Worm (Caenorhabditis elegans) whole organism, L2 larva: ENCODE data around the gene shn-1.
A peak's percentile ranks its signal among the peaks of the same experiment; 100 is the strongest.

ENCODE experiments used
- C34F6.9 ChIP-seq: fragments of 150-350 bp; optimal IDR thresholded peaks from 2 replicates; lab custom pipeline; 2014; ENCODE audit warnings: missing biosample characterization, missing genetic modification characterization
- F13H6.1 ChIP-seq: sonication (generic microtip); optimal IDR thresholded peaks from 2 replicates; lab custom pipeline; 2016; ENCODE audit warnings: missing genetic modification characterization, missing compliant biosample characterization
- Y55F3AM.14 ChIP-seq: fragments of 200-800 bp; sonication (Bioruptor generic); optimal IDR thresholded peaks from 2 replicates; lab custom pipeline; 2018; ENCODE audit warnings: mild to moderate bottlenecking, missing genetic modification characterization, missing compliant biosample characterization
- ZK546.5 ChIP-seq: sonication (generic microtip); optimal IDR thresholded peaks from 2 replicates; lab custom pipeline; 2017; ENCODE audit warnings: missing biosample characterization, missing genetic modification characterization
- aly-2 ChIP-seq: fragments of 150-350 bp; optimal IDR thresholded peaks from 2 replicates; lab custom pipeline; 2014; ENCODE audit warnings: missing biosample characterization, missing genetic modification characterization
- ceh-16 ChIP-seq: fragments of 150-350 bp; optimal IDR thresholded peaks from 2 replicates; lab custom pipeline; 2014; ENCODE audit warnings: missing biosample characterization, missing genetic modification characterization
- ceh-82 ChIP-seq: fragments of 150-350 bp; optimal IDR thresholded peaks from 2 replicates; lab custom pipeline; 2014; ENCODE audit warnings: missing biosample characterization, missing genetic modification characterization
- crh-2 ChIP-seq: sonication (generic microtip); optimal IDR thresholded peaks from 2 replicates; lab custom pipeline; 2017; ENCODE audit warnings: missing biosample characterization, missing genetic modification characterization
- dmd-4 ChIP-seq: sonication (generic microtip); optimal IDR thresholded peaks from 2 replicates; lab custom pipeline; 2017; ENCODE audit warnings: missing biosample characterization, missing genetic modification characterization
- egl-27 ChIP-seq: sonication (generic microtip); optimal IDR thresholded peaks from 3 replicates; lab custom pipeline; 2017; ENCODE audit warnings: missing biosample characterization, missing genetic modification reagents, missing genetic modification characterization
- elt-3 ChIP-seq: sonication (generic microtip); optimal IDR thresholded peaks from 2 replicates; lab custom pipeline; 2017; ENCODE audit warnings: missing biosample characterization, missing genetic modification characterization
- gmeb-1 ChIP-seq: fragments of 150-350 bp; optimal IDR thresholded peaks from 2 replicates; lab custom pipeline; 2014; ENCODE audit warnings: missing biosample characterization, missing genetic modification characterization
- lin-11 ChIP-seq: fragments of 150-350 bp; sonication (generic microtip); optimal IDR thresholded peaks from 2 replicates; lab custom pipeline; 2014; ENCODE audit warnings: missing biosample characterization, missing genetic modification characterization, inconsistent platforms, mixed read lengths
- lin-13 ChIP-seq: fragments of 150-350 bp; optimal IDR thresholded peaks from 2 replicates; lab custom pipeline; 2014; ENCODE audit warnings: missing biosample characterization, missing genetic modification reagents, missing genetic modification characterization
- lsy-2 ChIP-seq, 2 experiments: fragments of 150-350 bp in 1 of 2; sonication (generic microtip) in 1 of 2; optimal IDR thresholded peaks; 2 replicates each; lab custom pipeline; 2014 to 2017; ENCODE audit warnings: missing biosample characterization in 2 of 2, missing genetic modification characterization in 2 of 2
- mab-5 ChIP-seq: fragments of 150-350 bp; optimal IDR thresholded peaks from 2 replicates; lab custom pipeline; 2014; ENCODE audit warnings: missing biosample characterization, missing genetic modification characterization
- mdl-1 ChIP-seq, 2 experiments: fragments of 150-350 bp in 1 of 2; sonication (generic microtip) in 1 of 2; optimal IDR thresholded peaks; 2 replicates each; lab custom pipeline; 2017; ENCODE audit warnings: missing biosample characterization in 2 of 2, missing genetic modification characterization in 2 of 2
- nhr-10 ChIP-seq: sonication (generic microtip); optimal IDR thresholded peaks from 2 replicates; lab custom pipeline; 2017; ENCODE audit warnings: missing biosample characterization, missing genetic modification characterization
- nhr-12 ChIP-seq: fragments of 150-350 bp; optimal IDR thresholded peaks from 2 replicates; lab custom pipeline; 2014; ENCODE audit warnings: missing biosample characterization, missing genetic modification characterization
- nhr-129 ChIP-seq: fragments of 150-350 bp; optimal IDR thresholded peaks from 2 replicates; lab custom pipeline; 2014; ENCODE audit warnings: missing biosample characterization, missing genetic modification characterization
- nhr-23 ChIP-seq: fragments of 150-350 bp; optimal IDR thresholded peaks from 2 replicates; lab custom pipeline; 2014; ENCODE audit warnings: missing biosample characterization, missing genetic modification reagents, missing genetic modification characterization
- nhr-25 ChIP-seq: fragments of 150-350 bp; sonication (generic microtip); optimal IDR thresholded peaks from 3 replicates; lab custom pipeline; 2014; ENCODE audit warnings: missing biosample characterization, missing genetic modification characterization
- nhr-77 ChIP-seq: fragments of 150-350 bp; optimal IDR thresholded peaks from 2 replicates; lab custom pipeline; 2014; ENCODE audit warnings: missing biosample characterization, missing genetic modification characterization
- skn-1 ChIP-seq: sonication (generic microtip); optimal IDR thresholded peaks from 2 replicates; lab custom pipeline; 2017; ENCODE audit warnings: missing biosample characterization, missing genetic modification characterization
- sma-3 ChIP-seq: sonication (generic microtip); optimal IDR thresholded peaks from 2 replicates; lab custom pipeline; 2016; ENCODE audit warnings: missing genetic modification reagents, missing genetic modification characterization, missing compliant biosample characterization
- sma-9 ChIP-seq, 2 experiments: fragments of 150-350 bp in 1 of 2; sonication (generic microtip) in 1 of 2; optimal IDR thresholded peaks; 2 replicates each; lab custom pipeline; 2014 to 2016; ENCODE audit warnings: missing genetic modification characterization in 2 of 2, mild to moderate bottlenecking in 1 of 2, missing biosample characterization in 1 of 2, missing compliant biosample characterization in 1 of 2, missing genetic modification reagents in 1 of 2, moderate library complexity in 1 of 2
- unc-39 ChIP-seq: fragments of 150-350 bp; optimal IDR thresholded peaks from 2 replicates; lab custom pipeline; 2014; ENCODE audit warnings: missing biosample characterization, missing genetic modification characterization
- unc-55 ChIP-seq: fragments of 150-350 bp; sonication (generic microtip); optimal IDR thresholded peaks from 3 replicates; lab custom pipeline; 2014; ENCODE audit warnings: missing biosample characterization, missing genetic modification reagents, missing genetic modification characterization
- unc-62 ChIP-seq: fragments of 150-350 bp; optimal IDR thresholded peaks from 2 replicates; lab custom pipeline; 2014; ENCODE audit warnings: missing biosample characterization, missing genetic modification reagents, missing genetic modification characterization
- zag-1 ChIP-seq: fragments of 150-350 bp; optimal IDR thresholded peaks from 2 replicates; lab custom pipeline; 2014; ENCODE audit warnings: missing biosample characterization, missing genetic modification characterization
- ztf-11 ChIP-seq: sonication (generic microtip); optimal IDR thresholded peaks from 2 replicates; lab custom pipeline; 2017; ENCODE audit warnings: missing biosample characterization, missing genetic modification characterization
- ztf-4 ChIP-seq: fragments of 150-350 bp; optimal IDR thresholded peaks from 2 replicates; lab custom pipeline; 2014; ENCODE audit warnings: missing biosample characterization, missing genetic modification characterization

The shn-1 gene

DNA sequence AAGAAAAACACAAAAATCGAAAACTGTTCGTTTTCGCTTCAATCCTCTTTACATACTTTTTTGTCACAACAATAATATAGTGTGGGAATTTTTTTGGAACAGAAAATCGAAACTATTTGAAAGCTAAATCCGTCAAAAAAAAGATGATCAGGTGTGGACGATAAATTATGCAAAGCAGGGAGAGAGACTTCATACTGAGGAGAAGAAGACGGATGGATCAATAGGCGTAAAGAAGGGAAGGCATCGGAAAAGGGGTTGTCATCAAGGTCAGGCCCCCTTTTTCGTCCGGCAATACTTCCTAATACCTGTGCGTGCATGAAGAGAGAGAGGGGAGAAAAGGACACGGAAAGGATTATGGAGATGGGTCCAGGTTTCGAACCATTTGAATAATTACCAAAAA is 9.6 kb upstream of the shn-1 start:
- TF ChIP-seq nhr-129 (tag; lab: Kevin White, UChicago), result peak; percentile 7
- TF ChIP-seq aly-2 (tag; lab: Kevin White, UChicago), result no peak

DNA sequence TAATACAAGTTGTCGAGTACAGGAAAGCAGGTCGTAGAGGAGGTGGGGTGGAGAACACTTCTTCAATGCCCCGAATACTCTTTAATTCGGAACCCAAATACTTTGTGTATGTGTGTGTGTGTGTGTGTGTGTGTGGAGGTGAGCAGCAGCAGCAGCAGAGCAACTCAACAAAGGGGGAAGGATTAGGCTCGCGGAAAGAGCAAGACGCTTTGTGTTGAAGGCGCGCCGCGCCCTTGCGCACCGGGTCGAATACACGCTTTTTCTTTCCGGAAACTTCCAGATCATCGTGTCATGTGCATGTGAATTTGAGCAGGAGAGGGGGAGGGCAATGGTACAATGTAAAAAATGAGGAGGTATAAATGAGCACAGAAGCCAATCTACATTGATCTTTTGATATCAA is 8.0 kb upstream of the shn-1 start:
- TF ChIP-seq sma-9 (GFP tag; optimal IDR thresholded peaks at IDR 0.05; lab: Kevin White, UChicago) (no peak), sma-9 (tag; optimal IDR thresholded peaks at IDR 0.05; lab: Kevin White, UChicago) (no peak), nhr-129 (tag; lab: Kevin White, UChicago) (no peak), ztf-4 (tag; lab: Kevin White, UChicago) (no peak), Y55F3AM.14 (GFP tag; lab: Kevin White, UChicago) (no peak), F13H6.1 (tag; lab: Kevin White, UChicago) (no peak), nhr-77 (tag; lab: Kevin White, UChicago) (no peak)

DNA sequence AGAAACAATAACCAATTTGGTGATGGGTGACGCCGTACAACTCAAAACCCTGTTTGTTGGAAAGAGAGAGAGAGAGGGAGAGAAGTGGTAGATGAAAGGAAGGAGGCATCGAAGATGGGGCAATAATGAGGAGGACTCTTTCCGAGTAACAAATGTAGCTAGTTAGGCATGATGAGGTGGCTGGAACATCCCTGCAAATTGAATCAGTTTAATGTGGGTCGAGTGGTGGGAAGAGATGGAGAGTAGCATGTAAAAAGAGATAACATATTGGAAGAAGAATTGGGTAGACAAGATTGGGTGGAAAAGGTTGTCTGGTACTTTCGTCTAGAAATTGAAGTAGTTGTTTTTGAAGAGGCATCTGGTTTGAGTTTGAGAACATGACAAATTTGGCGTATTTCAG is 5.5 kb upstream of the shn-1 start:
- TF ChIP-seq lsy-2 (tag; optimal IDR thresholded peaks at IDR 0.05; lab: Kevin White, UChicago), result no peak
- TF ChIP-seq sma-3 (GFP tag; lab: Kevin White, UChicago), result no peak
- no peak for TF ChIP-seq crh-2 (tag; lab: Kevin White, UChicago)
- no peak for TF ChIP-seq ZK546.5 (tag; lab: Kevin White, UChicago)
- TF ChIP-seq nhr-25 (tag; lab: Kevin White, UChicago), result no peak
- no peak for TF ChIP-seq lin-11 (tag; lab: Kevin White, UChicago)
- TF ChIP-seq dmd-4 (tag; lab: Kevin White, UChicago), result no peak
- TF ChIP-seq, all 48 proteins: peak for 0

DNA sequence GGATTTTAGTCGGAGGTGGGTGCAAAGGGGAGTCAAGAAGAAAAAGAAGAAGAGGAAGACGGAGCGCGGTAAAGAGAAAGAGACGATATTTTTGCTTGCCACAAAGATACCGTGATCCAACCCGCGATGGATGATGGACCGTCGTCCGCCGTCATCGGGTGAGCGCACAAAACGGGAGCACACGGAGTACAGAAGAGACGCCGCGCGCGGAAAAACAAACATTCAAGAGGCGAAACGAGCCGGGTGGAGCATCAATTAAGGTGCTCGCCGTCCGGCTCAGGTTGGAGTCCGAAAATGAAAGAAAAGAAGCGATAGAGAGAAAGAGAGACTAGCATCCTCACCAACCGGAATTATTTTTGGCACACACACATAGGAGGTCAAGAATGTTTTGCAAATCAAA is 3.0 kb upstream of the shn-1 start:
- TF ChIP-seq mab-5 (tag; lab: Kevin White, UChicago) (no peak), ceh-82 (tag; lab: Kevin White, UChicago) (no peak), unc-62 (GFP tag; lab: Kevin White, UChicago) (no peak), lin-13 (no peak), ztf-11 (tag; lab: Kevin White, UChicago) (no peak), Y55F3AM.14 (GFP tag; lab: Kevin White, UChicago) (no peak), elt-3 (tag; lab: Kevin White, UChicago) (no peak), crh-2 (tag; lab: Kevin White, UChicago) (no peak), zag-1 (tag; lab: Kevin White, UChicago) (no peak), lsy-2 (tag; optimal IDR thresholded peaks at IDR 0.05; lab: Kevin White, UChicago) (no peak)

DNA sequence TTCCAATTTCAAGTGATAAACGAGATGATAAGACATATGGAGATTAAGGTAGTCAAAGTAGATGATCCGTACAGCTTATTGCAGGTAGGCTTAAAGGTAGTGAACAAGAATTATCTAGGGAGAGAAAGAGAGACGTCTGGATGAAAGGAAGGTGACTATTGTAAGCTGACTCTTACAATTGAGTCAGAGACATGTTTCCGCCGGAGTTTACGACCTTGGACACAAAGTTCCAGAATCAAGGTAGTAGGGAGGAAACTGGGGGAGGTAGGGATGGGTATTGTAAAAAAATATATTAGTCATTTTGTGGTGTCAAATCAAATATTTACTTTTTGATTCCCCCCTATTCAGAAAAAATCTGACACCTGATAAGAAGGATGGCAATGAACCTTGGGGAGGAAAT is 1.6 kb upstream of the shn-1 start:
- no peak for TF ChIP-seq ztf-11 (tag; lab: Kevin White, UChicago)
- no peak for TF ChIP-seq gmeb-1 (tag; lab: Kevin White, UChicago)
- no peak for TF ChIP-seq C34F6.9 (tag; lab: Kevin White, UChicago)
- no peak for TF ChIP-seq sma-3 (GFP tag; lab: Kevin White, UChicago)
- no peak for TF ChIP-seq nhr-10
- TF ChIP-seq mdl-1 (tag; optimal IDR thresholded peaks at IDR 0.05; lab: Kevin White, UChicago), result no peak
- no peak for TF ChIP-seq dmd-4 (tag; lab: Kevin White, UChicago)
- TF ChIP-seq nhr-23, result no peak
- no peak for TF ChIP-seq nhr-12 (tag; lab: Kevin White, UChicago)
- no peak for TF ChIP-seq aly-2 (tag; lab: Kevin White, UChicago)
- TF ChIP-seq skn-1 (tag; lab: Kevin White, UChicago), result no peak
- TF ChIP-seq unc-39, result no peak
- no peak for TF ChIP-seq sma-9 (GFP tag; optimal IDR thresholded peaks at IDR 0.05; lab: Kevin White, UChicago)
- TF ChIP-seq sma-9 (tag; optimal IDR thresholded peaks at IDR 0.05; lab: Kevin White, UChicago), result no peak
- TF ChIP-seq unc-55 (GFP tag; lab: Kevin White, UChicago), result no peak
- no peak for TF ChIP-seq mab-5 (tag; lab: Kevin White, UChicago)
- TF ChIP-seq F13H6.1 (tag; lab: Kevin White, UChicago), result no peak
- no peak for TF ChIP-seq egl-27 (tag; lab: Kevin White, UChicago)
- no peak for TF ChIP-seq ceh-16 (tag; lab: Kevin White, UChicago)
- no peak for TF ChIP-seq Y55F3AM.14 (GFP tag; lab: Kevin White, UChicago)
- TF ChIP-seq ZK546.5 (tag; lab: Kevin White, UChicago), result no peak
